Worm (Caenorhabditis elegans): ENCODE measurements around the gene nth-1.

DNA sequence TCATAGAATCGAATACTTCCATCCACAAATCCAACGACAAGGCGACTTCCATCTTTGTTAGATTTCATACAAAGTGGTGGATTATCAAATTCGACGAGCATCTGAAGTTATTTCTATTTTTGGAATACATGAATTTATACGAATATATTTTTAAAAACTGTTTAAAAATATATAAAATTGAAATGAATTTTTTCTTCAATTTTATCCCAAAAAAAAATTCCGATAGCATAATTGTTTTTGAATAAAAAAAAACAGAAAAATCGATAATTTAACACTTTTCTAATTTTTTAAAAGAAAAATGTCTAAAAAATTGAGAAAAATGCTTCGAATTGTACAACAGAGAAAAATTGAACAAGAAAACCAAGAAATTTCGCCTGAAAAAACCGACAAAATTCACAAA, 46.5 kb downstream of the nth-1 start, which contains the start of gene Y44F5A.1:
- TF ChIP-seq snpc-4 (tag; optimal IDR thresholded peaks at IDR 0.05) (no peak), nhr-77 (tag; optimal IDR thresholded peaks at IDR 0.05) (no peak), ama-1 (optimal IDR thresholded peaks at IDR 0.05) (no peak), nhr-237 (tag; optimal IDR thresholded peaks at IDR 0.05) (no peak), tbx-2 (tag; optimal IDR thresholded peaks at IDR 0.05) (no peak), elt-3 (tag; optimal IDR thresholded peaks at IDR 0.05) (no peak), mdl-1 (tag; optimal IDR thresholded peaks at IDR 0.05) (no peak), nhr-11 (tag; optimal IDR thresholded peaks at IDR 0.05) (no peak), ceh-88 (GFP tag; IDR thresholded peaks at IDR 0.05) (no peak), nhr-90 (tag; optimal IDR thresholded peaks at IDR 0.05; ENCODE audit: poor library complexity) (no peak), mef-2 (tag; optimal IDR thresholded peaks at IDR 0.05) (no peak)

Measured in whole organism, L1 larva.